Worm (Caenorhabditis elegans) whole organism, L3 larva: ENCODE data around the gene nol-10.

Experiments used
- R02D3.7 ChIP-seq: fragments of 150-350 bp; optimal IDR thresholded peaks from 2 replicates; lab custom pipeline; 2014; ENCODE audit warnings: missing biosample characterization, missing genetic modification characterization
- ZK546.5 ChIP-seq: sonication (generic microtip); optimal IDR thresholded peaks from 2 replicates; lab custom pipeline; 2017; ENCODE audit warnings: missing biosample characterization, missing genetic modification characterization
- aly-2 ChIP-seq: fragments of 150-350 bp; optimal IDR thresholded peaks from 2 replicates; lab custom pipeline; 2014; ENCODE audit warnings: missing biosample characterization, missing genetic modification characterization
- ama-1 ChIP-seq: fragments of 150-350 bp; optimal IDR thresholded peaks from 2 replicates; lab custom pipeline; 2018
- ceh-28 ChIP-seq: fragments of 150-350 bp; optimal IDR thresholded peaks from 2 replicates; lab custom pipeline; 2014; ENCODE audit warnings: missing biosample characterization, missing genetic modification reagents, missing genetic modification characterization
- ceh-82 ChIP-seq: fragments of 150-350 bp; optimal IDR thresholded peaks from 2 replicates; lab custom pipeline; 2014; ENCODE audit warnings: missing biosample characterization, missing genetic modification characterization
- ceh-9 ChIP-seq: sonication (generic microtip); optimal IDR thresholded peaks from 2 replicates; lab custom pipeline; 2018; ENCODE audit warnings: missing biosample characterization, missing genetic modification characterization
- daf-12 ChIP-seq: fragments of 150-350 bp; optimal IDR thresholded peaks from 2 replicates; lab custom pipeline; 2014; ENCODE audit warnings: missing biosample characterization, missing genetic modification reagents, missing genetic modification characterization
- egl-27 ChIP-seq: sonication (generic microtip); optimal IDR thresholded peaks from 4 replicates; lab custom pipeline; 2017; ENCODE audit warnings: missing biosample characterization, missing genetic modification reagents, missing genetic modification characterization
- elt-1 ChIP-seq: fragments of 150-350 bp; optimal IDR thresholded peaks from 2 replicates; lab custom pipeline; 2014; ENCODE audit warnings: missing biosample characterization, missing genetic modification characterization
- elt-2 ChIP-seq: sonication (generic microtip); optimal IDR thresholded peaks from 2 replicates; lab custom pipeline; 2016; ENCODE audit warnings: missing genetic modification reagents, mild to moderate bottlenecking, missing genetic modification characterization, missing compliant biosample characterization
- elt-3 ChIP-seq, 3 experiments: fragments of 150-350 bp in 1 of 3; sonication (generic microtip) in 2 of 3; optimal IDR thresholded peaks; 2 replicates in 2 of 3; 4 replicates in 1 of 3; lab custom pipeline; 2014 to 2017; ENCODE audit warnings: missing biosample characterization in 3 of 3, missing genetic modification characterization in 3 of 3
- eor-1 ChIP-seq, 2 experiments: fragments of 150-350 bp; optimal IDR thresholded peaks; 2 replicates each; lab custom pipeline; 2014 to 2018; ENCODE audit warnings: missing biosample characterization in 2 of 2, missing genetic modification characterization in 2 of 2
- fkh-10 ChIP-seq: sonication (generic microtip); optimal IDR thresholded peaks from 2 replicates; lab custom pipeline; 2017; ENCODE audit warnings: missing biosample characterization, missing genetic modification reagents, missing genetic modification characterization
- fkh-2 ChIP-seq: fragments of 150-350 bp; optimal IDR thresholded peaks from 2 replicates; lab custom pipeline; 2014; ENCODE audit warnings: missing biosample characterization, missing genetic modification reagents, missing genetic modification characterization
- hmg-11 ChIP-seq: sonication (generic microtip); optimal IDR thresholded peaks from 2 replicates; lab custom pipeline; 2016; ENCODE audit warnings: missing genetic modification characterization, missing compliant biosample characterization
- jun-1 ChIP-seq: fragments of 150-350 bp; optimal IDR thresholded peaks from 2 replicates; lab custom pipeline; 2014; ENCODE audit warnings: missing biosample characterization, missing genetic modification reagents, missing genetic modification characterization
- lin-15B ChIP-seq: fragments of 150-350 bp; optimal IDR thresholded peaks from 2 replicates; lab custom pipeline; 2014; ENCODE audit warnings: missing biosample characterization, missing genetic modification characterization
- lin-39 ChIP-seq: fragments of 150-350 bp; optimal IDR thresholded peaks from 2 replicates; lab custom pipeline; 2018; ENCODE audit warnings: missing biosample characterization, missing genetic modification reagents, missing genetic modification characterization
- lsy-12 ChIP-seq: sonication (generic microtip); optimal IDR thresholded peaks from 2 replicates; lab custom pipeline; 2016; ENCODE audit warnings: mild to moderate bottlenecking, missing genetic modification characterization, missing compliant biosample characterization
- mdl-1 ChIP-seq: fragments of 150-350 bp; optimal IDR thresholded peaks from 2 replicates; lab custom pipeline; 2014; ENCODE audit warnings: missing biosample characterization, missing genetic modification characterization
- mml-1 ChIP-seq: fragments of 150-350 bp; sonication (generic microtip); optimal IDR thresholded peaks from 3 replicates; lab custom pipeline; 2014; ENCODE audit warnings: missing biosample characterization, missing genetic modification characterization
- nfya-1 ChIP-seq: sonication (generic microtip); optimal IDR thresholded peaks from 2 replicates; lab custom pipeline; 2017; ENCODE audit warnings: missing genetic modification characterization, mild to moderate bottlenecking, missing compliant biosample characterization, antibody characterized with exemption, moderate library complexity; ENCODE audit not compliant: insufficient read depth
- nhr-12 ChIP-seq: fragments of 150-350 bp; optimal IDR thresholded peaks from 2 replicates; lab custom pipeline; 2014; ENCODE audit warnings: missing biosample characterization, missing genetic modification characterization
- nhr-28 ChIP-seq: fragments of 150-350 bp; optimal IDR thresholded peaks from 2 replicates; lab custom pipeline; 2014; ENCODE audit warnings: missing biosample characterization, missing genetic modification characterization
- nhr-43 ChIP-seq: sonication (generic microtip); optimal IDR thresholded peaks from 2 replicates; lab custom pipeline; 2016; ENCODE audit warnings: mild to moderate bottlenecking, missing genetic modification characterization, missing compliant biosample characterization; ENCODE audit not compliant: poor library complexity, severe bottlenecking
- nhr-67 ChIP-seq: fragments of 150-350 bp; optimal IDR thresholded peaks from 2 replicates; lab custom pipeline; 2014; ENCODE audit warnings: missing biosample characterization, missing genetic modification characterization
- nhr-76 ChIP-seq: fragments of 150-350 bp; sonication (generic microtip); optimal IDR thresholded peaks from 5 replicates; lab custom pipeline; 2014; ENCODE audit warnings: missing biosample characterization, missing genetic modification characterization
- nhr-77 ChIP-seq: fragments of 150-350 bp; optimal IDR thresholded peaks from 2 replicates; lab custom pipeline; 2014; ENCODE audit warnings: missing biosample characterization, missing genetic modification characterization
- pha-4 ChIP-seq: fragments of 150-350 bp; optimal IDR thresholded peaks from 2 replicates; lab custom pipeline; 2014; ENCODE audit warnings: missing biosample characterization, missing genetic modification reagents, missing genetic modification characterization
- pqm-1 ChIP-seq: fragments of 150-350 bp; optimal IDR thresholded peaks from 2 replicates; lab custom pipeline; 2017; ENCODE audit warnings: missing biosample characterization, missing genetic modification characterization, inconsistent platforms
- sea-2 ChIP-seq: fragments of 150-350 bp; sonication (generic microtip); optimal IDR thresholded peaks from 4 replicates; lab custom pipeline; 2014; ENCODE audit warnings: missing biosample characterization, missing genetic modification reagents, missing genetic modification characterization
- skn-1 ChIP-seq: fragments of 150-350 bp; optimal IDR thresholded peaks from 2 replicates; lab custom pipeline; 2014; ENCODE audit warnings: missing biosample characterization, missing genetic modification characterization
- snpc-4 ChIP-seq: fragments of 150-350 bp; optimal IDR thresholded peaks from 2 replicates; lab custom pipeline; 2014; ENCODE audit warnings: missing biosample characterization, missing genetic modification characterization
- tbx-2 ChIP-seq: sonication (generic microtip); optimal IDR thresholded peaks from 2 replicates; lab custom pipeline; 2016; ENCODE audit warnings: mild to moderate bottlenecking, missing genetic modification characterization, missing compliant biosample characterization
- unc-39 ChIP-seq: sonication (generic microtip); optimal IDR thresholded peaks from 4 replicates; lab custom pipeline; 2017; ENCODE audit warnings: missing biosample characterization, missing genetic modification characterization
- unc-62 ChIP-seq: fragments of 150-350 bp; sonication (generic microtip); optimal IDR thresholded peaks from 4 replicates; lab custom pipeline; 2014; ENCODE audit warnings: missing biosample characterization, missing genetic modification reagents, missing genetic modification characterization
- zag-1 ChIP-seq: fragments of 150-350 bp; optimal IDR thresholded peaks from 2 replicates; lab custom pipeline; 2014; ENCODE audit warnings: missing biosample characterization, missing genetic modification characterization
- ztf-11 ChIP-seq: fragments of 150-350 bp; optimal IDR thresholded peaks from 2 replicates; lab custom pipeline; 2014; ENCODE audit warnings: missing biosample characterization, missing genetic modification characterization
- ztf-4 ChIP-seq: fragments of 150-350 bp; optimal IDR thresholded peaks from 2 replicates; lab custom pipeline; 2014; ENCODE audit warnings: missing biosample characterization, missing genetic modification characterization

The nol-10 gene

DNA sequence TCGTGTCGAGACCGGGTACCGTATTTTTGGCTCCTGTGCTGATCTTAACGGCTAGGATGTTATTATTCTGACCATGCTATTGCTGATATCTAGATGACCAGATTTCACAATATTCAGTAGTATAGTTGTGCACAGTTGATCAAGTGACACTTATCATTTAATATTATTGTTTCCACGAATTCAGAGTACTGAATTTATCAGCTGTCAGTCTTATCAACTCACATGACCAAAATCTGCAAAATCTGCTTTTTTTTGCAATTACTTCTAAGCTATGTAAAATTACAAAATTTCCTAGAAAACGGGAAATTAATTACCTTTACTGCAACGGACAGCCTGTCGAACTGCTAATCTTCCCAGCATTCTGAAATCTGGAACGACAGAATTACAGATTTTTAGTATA is 30.0 kb upstream of the nol-10 start, which contains the start of gene pam-1:
Gene pam-1 (minus strand): TSS at position 368 of the 400 bp plus-strand sequence.
- TF ChIP-seq pqm-1 (peak; percentile 45), hmg-11 (tag; lab: Kevin White, UChicago) (no peak)
- TF ChIP-seq, all 47 proteins: peak for 1

DNA sequence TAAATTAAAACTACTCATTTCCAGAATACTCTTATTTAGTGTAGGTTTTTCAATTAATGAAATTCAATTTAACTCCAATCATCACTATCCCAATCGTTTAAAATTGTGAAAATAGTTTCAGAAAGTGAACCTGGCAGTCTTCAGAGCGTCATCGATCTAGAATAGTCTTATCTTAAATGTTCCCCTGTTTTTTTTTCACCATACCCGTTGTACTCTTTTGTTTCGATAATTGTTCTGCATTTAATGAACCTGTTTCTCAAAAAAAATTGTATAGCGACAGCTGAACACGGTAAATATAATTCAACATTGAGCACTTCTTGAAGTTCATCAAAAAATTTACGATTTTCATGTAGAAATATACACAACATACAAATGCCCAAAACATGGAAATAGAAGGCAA is 29.1 kb upstream of the nol-10 start:
- no peak for TF ChIP-seq ztf-11
- peak; percentile 38 for TF ChIP-seq nhr-43 (tag; lab: Kevin White, UChicago)
- TF ChIP-seq lsy-12 (tag; lab: Kevin White, UChicago), result no peak
- peak; percentile 9 for TF ChIP-seq elt-2
- TF ChIP-seq jun-1, result no peak

DNA sequence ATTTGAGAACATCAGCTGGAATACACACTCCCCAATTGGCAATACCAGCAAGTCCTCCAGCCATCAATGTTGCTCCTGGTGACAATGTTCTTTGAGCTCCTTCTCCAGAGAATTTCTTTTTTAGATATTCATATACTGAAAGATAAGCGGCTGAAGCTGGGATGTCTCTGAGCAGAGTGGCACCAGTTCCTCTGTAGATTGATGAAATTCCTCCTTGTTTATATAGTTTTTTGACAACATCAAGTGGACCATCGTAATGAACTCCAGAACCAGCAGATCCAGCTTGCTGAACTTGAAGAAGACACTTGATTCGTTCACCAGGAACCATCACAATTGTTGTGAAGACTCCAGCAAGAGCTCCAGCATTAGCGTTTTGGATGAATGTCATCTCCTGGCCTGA is 28.3 kb upstream of the nol-10 start:
- TF ChIP-seq lin-39 (tag; lab: Kevin White, UChicago) (no peak), ama-1 (lab: Kevin White, UChicago) (no peak), ztf-11 (no peak), elt-2 (no peak), nhr-67 (tag; lab: Kevin White, UChicago) (no peak), nhr-77 (no peak)

DNA sequence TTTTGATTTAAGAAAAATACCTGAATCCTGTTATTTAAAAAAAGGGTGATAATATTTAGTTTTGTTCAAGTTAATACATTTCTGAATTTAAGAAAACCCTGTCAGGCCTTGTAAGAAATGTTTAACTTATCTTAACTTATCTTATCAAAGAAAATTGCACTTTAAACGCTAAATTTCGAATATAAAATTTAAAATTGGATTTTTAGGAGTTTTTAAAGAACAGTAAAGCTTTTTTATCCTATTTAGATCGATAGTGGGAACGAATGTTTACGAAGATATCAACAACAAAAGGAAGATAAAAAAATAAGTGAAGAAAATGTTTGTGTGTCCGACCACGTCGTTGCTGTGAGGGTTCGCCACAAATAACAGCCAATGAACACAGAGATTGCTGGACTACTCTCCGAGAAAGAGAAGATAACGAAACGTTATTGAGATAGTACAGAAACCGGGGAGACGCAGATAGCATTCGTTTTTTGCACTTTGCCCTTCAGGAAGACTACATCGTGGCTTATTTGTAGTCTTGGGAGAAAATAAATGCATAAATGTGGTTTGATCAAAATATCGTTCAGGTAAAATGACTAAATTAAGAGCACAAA is 27.3 kb upstream of the nol-10 start, which contains the start of gene dif-1:
Gene dif-1 (minus strand): TSS at position 51 of the 596 bp plus-strand sequence.
- peak; percentile 83 for TF ChIP-seq elt-2
- TF ChIP-seq unc-39 (tag; lab: Kevin White, UChicago), result no peak
- no peak for TF ChIP-seq aly-2
- no peak for TF ChIP-seq mdl-1 (tag; lab: Kevin White, UChicago)
- no peak for TF ChIP-seq nhr-43 (tag; lab: Kevin White, UChicago)
- TF ChIP-seq daf-12 (tag; lab: Kevin White, UChicago), result no peak
- no peak for TF ChIP-seq elt-3 (tag; optimal IDR thresholded peaks at IDR 0.05; lab: Kevin White, UChicago)
- TF ChIP-seq ceh-82 (tag; lab: Kevin White, UChicago), result no peak
- no peak for TF ChIP-seq nhr-12 (tag; lab: Kevin White, UChicago)
- no peak for TF ChIP-seq hmg-11 (tag; lab: Kevin White, UChicago)
- no peak for TF ChIP-seq ZK546.5 (tag; lab: Kevin White, UChicago)
- TF ChIP-seq ceh-9 (tag; lab: Kevin White, UChicago), result no peak
- TF ChIP-seq fkh-10 (GFP tag; lab: Kevin White, UChicago), result no peak
- TF ChIP-seq lin-15B (tag; lab: Kevin White, UChicago), result no peak
- TF ChIP-seq ama-1 (lab: Kevin White, UChicago), result peak; percentile 59
- TF ChIP-seq snpc-4 (tag; lab: Kevin White, UChicago), result peak; percentile 41
- TF ChIP-seq nhr-76 (tag; lab: Kevin White, UChicago), result no peak
- TF ChIP-seq pha-4 (tag; lab: Kevin White, UChicago), result peak; percentile 55
- TF ChIP-seq pqm-1, result peak; percentile 70
- no peak for TF ChIP-seq ztf-11
- no peak for TF ChIP-seq elt-1 (tag; lab: Kevin White, UChicago)
- TF ChIP-seq fkh-2 (tag; lab: Kevin White, UChicago), result no peak
- no peak for TF ChIP-seq nhr-28
- no peak for TF ChIP-seq tbx-2 (tag; lab: Kevin White, UChicago)
- TF ChIP-seq jun-1, result peak; percentile 65
- TF ChIP-seq skn-1 (tag; lab: Kevin White, UChicago), result peak; percentile 21
- TF ChIP-seq zag-1 (tag; lab: Kevin White, UChicago), result no peak
- no peak for TF ChIP-seq egl-27
- peak; percentile 93 for TF ChIP-seq nfya-1 (tag; lab: Kevin White, UChicago)
- peak; percentile 26 for TF ChIP-seq ceh-28 (tag; lab: Kevin White, UChicago)
- TF ChIP-seq ztf-4, result no peak
- TF ChIP-seq nhr-67 (tag; lab: Kevin White, UChicago), result no peak
- no peak for TF ChIP-seq unc-62 (GFP tag; lab: Kevin White, UChicago)
- no peak for TF ChIP-seq R02D3.7 (tag; lab: Kevin White, UChicago)
- TF ChIP-seq eor-1 (tag; optimal IDR thresholded peaks at IDR 0.05; lab: Kevin White, UChicago), result no peak
- no peak for TF ChIP-seq sea-2 (GFP tag; lab: Kevin White, UChicago)
- TF ChIP-seq mml-1 (tag; lab: Kevin White, UChicago), result no peak
